Worm (Caenorhabditis elegans) whole organism, early embryonic: Measurements from ENCODE around the gene F44E7.7.

Experiments used
- B0310.2 ChIP-seq: sonication (generic microtip); optimal IDR thresholded peaks from 2 replicates; lab custom pipeline; 2016; ENCODE audit warnings: mild to moderate bottlenecking, missing genetic modification characterization, missing compliant biosample characterization
- F13C5.2 ChIP-seq: sonication (generic microtip); optimal IDR thresholded peaks from 2 replicates; lab custom pipeline; 2017; ENCODE audit warnings: mild to moderate bottlenecking, missing genetic modification characterization, inconsistent platforms, missing compliant biosample characterization
- aly-1 ChIP-seq: sonication (generic microtip); optimal IDR thresholded peaks from 2 replicates; lab custom pipeline; 2016; ENCODE audit warnings: missing genetic modification characterization, missing compliant biosample characterization
- ama-1 ChIP-seq: fragments of 150-350 bp; optimal IDR thresholded peaks from 2 replicates; lab custom pipeline; 2014
- ceh-13 ChIP-seq: fragments of 200-800 bp; sonication (Bioruptor generic); optimal IDR thresholded peaks from 2 replicates; lab custom pipeline; 2018; ENCODE audit warnings: mild to moderate bottlenecking, missing genetic modification characterization, missing compliant biosample characterization
- ceh-36 ChIP-seq: sonication (generic microtip); optimal IDR thresholded peaks from 2 replicates; lab custom pipeline; 2016; ENCODE audit warnings: missing genetic modification characterization, inconsistent platforms, missing compliant biosample characterization
- ets-7 ChIP-seq: sonication (generic microtip); optimal IDR thresholded peaks from 2 replicates; lab custom pipeline; 2016; ENCODE audit warnings: missing genotype, missing genetic modification characterization, missing compliant biosample characterization
- flt-1 ChIP-seq: fragments of 200-800 bp; sonication (Bioruptor generic); IDR thresholded peaks from 2 replicates; pipeline ENCODE4 v1.3.6; 2022; ENCODE audit warnings: missing genetic modification characterization, missing compliant biosample characterization
- hmbx-1 ChIP-seq: sonication (generic microtip); optimal IDR thresholded peaks from 2 replicates; lab custom pipeline; 2016; ENCODE audit warnings: mild to moderate bottlenecking, missing genetic modification characterization, missing compliant biosample characterization
- hmg-4 ChIP-seq: fragments of 200-800 bp; sonication (Bioruptor generic); optimal IDR thresholded peaks from 2 replicates; lab custom pipeline; 2018; ENCODE audit warnings: mild to moderate bottlenecking, missing genetic modification characterization, missing compliant biosample characterization
- hnd-1 ChIP-seq: sonication (generic microtip); optimal IDR thresholded peaks from 2 replicates; lab custom pipeline; 2016; ENCODE audit warnings: missing genetic modification characterization, missing compliant biosample characterization
- pes-1 ChIP-seq: fragments of 200-800 bp; sonication (Bioruptor generic); IDR thresholded peaks from 2 replicates; pipeline ENCODE4 v1.3.6; 2022; ENCODE audit warnings: missing genetic modification reagents, missing genetic modification characterization, missing compliant biosample characterization
- scrt-1 ChIP-seq: fragments of 200-800 bp; sonication (Bioruptor generic); IDR thresholded peaks from 2 replicates; pipeline ENCODE4 v1.3.6; 2022; ENCODE audit warnings: missing genetic modification characterization, missing compliant biosample characterization
- sea-1 ChIP-seq: fragments of 200-800 bp; sonication (Bioruptor generic); conservative IDR thresholded peaks from 2 replicates; pipeline ENCODE4 v1.3.6; 2022; ENCODE audit warnings: missing genetic modification characterization, missing compliant biosample characterization
- tbx-11 ChIP-seq: fragments of 200-800 bp; sonication (Bioruptor generic); IDR thresholded peaks from 2 replicates; pipeline ENCODE4 v1.3.6; 2022; ENCODE audit warnings: missing genetic modification characterization, missing compliant biosample characterization
- tbx-37 ChIP-seq: fragments of 200-800 bp; sonication (Bioruptor generic); conservative IDR thresholded peaks from 2 replicates; pipeline ENCODE4 v1.3.6; 2022; ENCODE audit warnings: missing genetic modification reagents, missing genetic modification characterization, missing compliant biosample characterization
- tra-4 ChIP-seq: sonication (generic microtip); optimal IDR thresholded peaks from 2 replicates; lab custom pipeline; 2017; ENCODE audit warnings: missing genetic modification characterization, missing compliant biosample characterization

F44E7.7 gene

ce11 chrV:5798132-5798531 lies 12.9 kb upstream of the F44E7.7 start, which contains the start of gene nstp-3:
Gene nstp-3, minus strand, starts transcription at chrV:5798232.
- TF ChIP-seq hnd-1 (tag; lab: Kevin White, UChicago) (no peak), tbx-11 (GFP tag; lab: Robert Waterston, UW) (no peak), sea-1 (no peak)

ce11 chrV:5792031-5792430 lies 6.8 kb upstream of the F44E7.7 start, which contains the start of gene ZC250.2:
Gene ZC250.2, plus strand, starts transcription at chrV:5792331.
- TF ChIP-seq ama-1 (lab: Kevin White, UChicago) (no peak), hmbx-1 (no peak), aly-1 (tag; lab: Kevin White, UChicago) (no peak), ceh-36 (tag; lab: Kevin White, UChicago) (no peak), ets-7 (tag; lab: Kevin White, UChicago) (no peak), pes-1 (GFP tag; lab: Robert Waterston, UW) (no peak), scrt-1 (GFP tag; lab: Robert Waterston, UW) (no peak), ceh-13 (no peak), F13C5.2 (no peak), sea-1 (no peak), tra-4 (tag; lab: Kevin White, UChicago) (no peak), flt-1 (GFP tag; lab: Robert Waterston, UW) (no peak), B0310.2 (no peak), hnd-1 (tag; lab: Kevin White, UChicago) (no peak), tbx-37 (no peak), hmg-4 (GFP tag; lab: Kevin White, UChicago) (no peak), tbx-11 (GFP tag; lab: Robert Waterston, UW) (no peak)

- TF ChIP-seq hmg-4 (GFP tag; lab: Kevin White, UChicago): peak; percentile 67
- peak; percentile 64 for TF ChIP-seq F13C5.2
- TF ChIP-seq tbx-37: 0 out of 2 replicates have a peak, but pooled peaks have one; percentile 15
- TF ChIP-seq sea-1: no peak
- peak; percentile 66 for TF ChIP-seq flt-1 (GFP tag; lab: Robert Waterston, UW)
Observed at ce11 chrV:5790497-5791280, 5.4 kb upstream of the F44E7.7 start, which contains the start of the genes nhr-142 and F44E7.9. Gene nhr-142, minus strand, starts transcription at chrV:5790553. Gene F44E7.9, plus strand, starts transcription at chrV:5791230.

ce11 chrV:5788650-5789049 lies 3.4 kb upstream of the F44E7.7 start:
- TF ChIP-seq ets-7 (tag; lab: Kevin White, UChicago) (no peak), ama-1 (lab: Kevin White, UChicago) (no peak), tbx-37 (no peak), hnd-1 (tag; lab: Kevin White, UChicago) (no peak), flt-1 (GFP tag; lab: Robert Waterston, UW) (no peak), aly-1 (tag; lab: Kevin White, UChicago) (no peak), sea-1 (no peak), pes-1 (GFP tag; lab: Robert Waterston, UW) (no peak), B0310.2 (no peak), hmg-4 (GFP tag; lab: Kevin White, UChicago) (no peak), ceh-36 (tag; lab: Kevin White, UChicago) (no peak), tbx-11 (GFP tag; lab: Robert Waterston, UW) (no peak), ceh-13 (no peak), F13C5.2 (no peak), tra-4 (tag; lab: Kevin White, UChicago) (no peak), hmbx-1 (no peak), scrt-1 (GFP tag; lab: Robert Waterston, UW) (no peak)

- no peak for TF ChIP-seq ama-1 (lab: Kevin White, UChicago)
- no peak for TF ChIP-seq ets-7 (tag; lab: Kevin White, UChicago)
- TF ChIP-seq hmg-4 (GFP tag; lab: Kevin White, UChicago): no peak
- TF ChIP-seq tbx-37: no peak
- no peak for TF ChIP-seq F13C5.2
- no peak for TF ChIP-seq ceh-13
- TF ChIP-seq hmbx-1: no peak
- no peak for TF ChIP-seq sea-1
- TF ChIP-seq hnd-1 (tag; lab: Kevin White, UChicago): no peak
- no peak for TF ChIP-seq pes-1 (GFP tag; lab: Robert Waterston, UW)
- TF ChIP-seq aly-1 (tag; lab: Kevin White, UChicago): no peak
- TF ChIP-seq flt-1 (GFP tag; lab: Robert Waterston, UW): no peak
- no peak for TF ChIP-seq ceh-36 (tag; lab: Kevin White, UChicago)
- no peak for TF ChIP-seq scrt-1 (GFP tag; lab: Robert Waterston, UW)
- TF ChIP-seq tbx-11 (GFP tag; lab: Robert Waterston, UW): no peak
- no peak for TF ChIP-seq tra-4 (tag; lab: Kevin White, UChicago)
- TF ChIP-seq B0310.2: no peak
Observed at ce11 chrV:5782687-5783086, 2.6 kb downstream of the F44E7.7 start, which contains the start of gene fbxa-183. Gene fbxa-183, minus strand, starts transcription at chrV:5782787.

ce11 chrV:5780713-5781360 lies 4.4 kb downstream of the F44E7.7 start, which contains the start of gene F44E7.5:
Gene F44E7.5, minus strand, starts transcription at chrV:5780922.
- TF ChIP-seq ama-1 (lab: Kevin White, UChicago) (no peak), tbx-11 (GFP tag; lab: Robert Waterston, UW) (no peak), tra-4 (tag; lab: Kevin White, UChicago) (no peak)

ce11 chrV:5779984-5780383 lies 5.3 kb downstream of the F44E7.7 start:
- TF ChIP-seq tbx-37 (no peak), ceh-36 (tag; lab: Kevin White, UChicago) (no peak), hmbx-1 (no peak), pes-1 (GFP tag; lab: Robert Waterston, UW) (no peak), ama-1 (lab: Kevin White, UChicago) (no peak), hnd-1 (tag; lab: Kevin White, UChicago) (no peak), tbx-11 (GFP tag; lab: Robert Waterston, UW) (no peak), flt-1 (GFP tag; lab: Robert Waterston, UW) (no peak), aly-1 (tag; lab: Kevin White, UChicago) (no peak), B0310.2 (no peak), F13C5.2 (no peak), tra-4 (tag; lab: Kevin White, UChicago) (no peak), ets-7 (tag; lab: Kevin White, UChicago) (no peak), sea-1 (no peak), hmg-4 (GFP tag; lab: Kevin White, UChicago) (no peak), scrt-1 (GFP tag; lab: Robert Waterston, UW) (no peak)
